Worm (Caenorhabditis elegans) whole organism, L1 larva: ENCODE data around the gene srt-32.

Experiments
- C16A3.4 ChIP-seq: fragments of 150-350 bp; optimal IDR thresholded peaks from 2 replicates; lab custom pipeline; 2014; ENCODE audit warnings: missing biosample characterization, missing genetic modification characterization
- C34B4.2 ChIP-seq: sonication (generic microtip); optimal IDR thresholded peaks from 2 replicates; lab custom pipeline; 2017; ENCODE audit warnings: mild to moderate bottlenecking, missing genetic modification characterization, missing compliant biosample characterization
- F16B12.6 ChIP-seq: fragments of 150-350 bp; optimal IDR thresholded peaks from 2 replicates; lab custom pipeline; 2014; ENCODE audit warnings: missing biosample characterization, missing genetic modification characterization
- Y116A8C.19 ChIP-seq: sonication (generic microtip); optimal IDR thresholded peaks from 2 replicates; lab custom pipeline; 2016; ENCODE audit warnings: missing compliant biosample characterization, missing genetic modification characterization, borderline replicate concordance
- aly-2 ChIP-seq: fragments of 150-350 bp; optimal IDR thresholded peaks from 2 replicates; lab custom pipeline; 2014; ENCODE audit warnings: missing biosample characterization, missing genetic modification characterization
- ama-1 ChIP-seq: fragments of 150-350 bp; optimal IDR thresholded peaks from 2 replicates; lab custom pipeline; 2014
- ceh-63 ChIP-seq: fragments of 200-800 bp; sonication (Bioruptor generic); optimal IDR thresholded peaks from 2 replicates; lab custom pipeline; 2018; ENCODE audit warnings: mild to moderate bottlenecking, missing genetic modification characterization, missing compliant biosample characterization
- ceh-8 ChIP-seq: fragments of 200-800 bp; sonication (Bioruptor generic); optimal IDR thresholded peaks from 2 replicates; lab custom pipeline; 2018; ENCODE audit warnings: mild to moderate bottlenecking, missing genetic modification characterization, moderate library complexity, missing compliant biosample characterization
- ceh-88 ChIP-seq: fragments of 200-800 bp; sonication (Bioruptor generic); IDR thresholded peaks from 2 replicates; pipeline ENCODE4 v1.3.6; 2022; ENCODE audit warnings: missing genetic modification characterization, missing compliant biosample characterization
- ceh-90 ChIP-seq: sonication (generic microtip); optimal IDR thresholded peaks from 2 replicates; lab custom pipeline; 2016; ENCODE audit warnings: missing genetic modification characterization, missing compliant biosample characterization
- dpl-1 ChIP-seq, 3 experiments: fragments of 150-350 bp in 2 of 3; sonication (generic microtip) in 1 of 3; optimal IDR thresholded peaks; 2 replicates each; lab custom pipeline; 2014 to 2017; ENCODE audit warnings: missing biosample characterization in 3 of 3, missing genetic modification characterization in 3 of 3, missing genetic modification reagents in 3 of 3
- dsc-1 ChIP-seq: sonication (generic microtip); optimal IDR thresholded peaks from 2 replicates; lab custom pipeline; 2016; ENCODE audit warnings: mild to moderate bottlenecking, missing genetic modification characterization, missing compliant biosample characterization
- efl-1 ChIP-seq, 4 experiments: fragments of 150-350 bp; optimal IDR thresholded peaks in 3 of 4; peaks in 1 of 4; 1 replicate in 1 of 4; 2 replicates in 3 of 4; lab custom pipeline; 2014; ENCODE audit warnings: missing biosample characterization in 2 of 4, missing genetic modification characterization in 2 of 4, missing genetic modification reagents in 2 of 4
- egl-13 ChIP-seq: sonication (generic microtip); optimal IDR thresholded peaks from 2 replicates; lab custom pipeline; 2016; ENCODE audit warnings: missing genotype, missing genetic modification reagents, missing genetic modification characterization, missing compliant biosample characterization
- egl-27 ChIP-seq, 2 experiments: fragments of 150-350 bp in 1 of 2; sonication (generic microtip); optimal IDR thresholded peaks; 3 replicates each; lab custom pipeline; 2017 to 2018; ENCODE audit warnings: missing biosample characterization in 2 of 2, missing genetic modification characterization in 2 of 2, missing genetic modification reagents in 2 of 2
- elt-2 ChIP-seq: sonication (generic microtip); optimal IDR thresholded peaks from 2 replicates; lab custom pipeline; 2016; ENCODE audit warnings: missing genetic modification characterization, mild to moderate bottlenecking, inconsistent platforms, missing compliant biosample characterization, missing genetic modification reagents
- elt-3 ChIP-seq, 6 experiments: fragments of 150-350 bp in 1 of 6; sonication (generic microtip); optimal IDR thresholded peaks; 2 replicates each; lab custom pipeline; 2017 to 2018; ENCODE audit warnings: missing biosample characterization in 6 of 6, missing genetic modification characterization in 6 of 6, inconsistent platforms in 1 of 6
- ets-5 ChIP-seq: fragments of 200-800 bp; sonication (Bioruptor generic); IDR thresholded peaks from 2 replicates; pipeline ENCODE4 v1.3.6; 2022; ENCODE audit warnings: missing genetic modification characterization, missing compliant biosample characterization
- fkh-10 ChIP-seq: sonication (generic microtip); optimal IDR thresholded peaks from 2 replicates; lab custom pipeline; 2017; ENCODE audit warnings: missing biosample characterization, missing genetic modification reagents, missing genetic modification characterization
- fkh-4 ChIP-seq: sonication (generic microtip); optimal IDR thresholded peaks from 2 replicates; lab custom pipeline; 2016; ENCODE audit warnings: missing compliant biosample characterization, missing genetic modification characterization, borderline replicate concordance
- hpl-2 ChIP-seq: fragments of 150-350 bp; optimal IDR thresholded peaks from 2 replicates; lab custom pipeline; 2014; ENCODE audit warnings: missing biosample characterization, missing genetic modification reagents, missing genetic modification characterization
- isw-1 ChIP-seq: fragments of 200-800 bp; sonication (Bioruptor generic); IDR thresholded peaks from 2 replicates; pipeline ENCODE4 v1.3.6; 2022; ENCODE audit warnings: missing genetic modification characterization, missing compliant biosample characterization
- jun-1 ChIP-seq: fragments of 150-350 bp; optimal IDR thresholded peaks from 2 replicates; lab custom pipeline; 2014; ENCODE audit warnings: missing biosample characterization, missing genetic modification reagents, missing genetic modification characterization
- lin-13 ChIP-seq: fragments of 150-350 bp; optimal IDR thresholded peaks from 2 replicates; lab custom pipeline; 2014; ENCODE audit warnings: missing biosample characterization, missing genetic modification reagents, missing genetic modification characterization
- lin-15B ChIP-seq: fragments of 150-350 bp; sonication (generic microtip); optimal IDR thresholded peaks from 3 replicates; lab custom pipeline; 2014; ENCODE audit warnings: missing biosample characterization, missing genetic modification characterization
- lir-3 ChIP-seq: sonication (generic microtip); optimal IDR thresholded peaks from 2 replicates; lab custom pipeline; 2016; ENCODE audit warnings: mild to moderate bottlenecking, missing genetic modification characterization, moderate library complexity, missing compliant biosample characterization; ENCODE audit not compliant: poor library complexity
- lsy-2 ChIP-seq, 2 experiments: fragments of 150-350 bp; optimal IDR thresholded peaks; 2 replicates each; lab custom pipeline; 2014; ENCODE audit warnings: missing biosample characterization in 2 of 2, missing genetic modification characterization in 2 of 2
- mdl-1 ChIP-seq, 2 experiments: fragments of 150-350 bp; optimal IDR thresholded peaks; 2 replicates each; lab custom pipeline; 2014 to 2017; ENCODE audit warnings: missing biosample characterization in 2 of 2, missing genetic modification characterization in 2 of 2, inconsistent platforms in 1 of 2
- mep-1 ChIP-seq: fragments of 150-350 bp; optimal IDR thresholded peaks from 2 replicates; lab custom pipeline; 2014; ENCODE audit warnings: missing biosample characterization, missing genetic modification characterization
- nhr-19 ChIP-seq: fragments of 200-800 bp; sonication (Bioruptor generic); conservative IDR thresholded peaks from 2 replicates; pipeline ENCODE4 v1.3.6; 2022; ENCODE audit warnings: missing genetic modification characterization, missing compliant biosample characterization
- nhr-237 ChIP-seq: fragments of 150-350 bp; optimal IDR thresholded peaks from 2 replicates; lab custom pipeline; 2014; ENCODE audit warnings: missing biosample characterization, missing genetic modification characterization
- nhr-28 ChIP-seq: fragments of 150-350 bp; optimal IDR thresholded peaks from 2 replicates; lab custom pipeline; 2014; ENCODE audit warnings: missing biosample characterization, missing genetic modification characterization
- nhr-47 ChIP-seq: sonication (generic microtip); optimal IDR thresholded peaks from 2 replicates; lab custom pipeline; 2016; ENCODE audit warnings: mild to moderate bottlenecking, missing genetic modification characterization, moderate library complexity, missing compliant biosample characterization
- nhr-71 ChIP-seq: sonication (generic microtip); optimal IDR thresholded peaks from 2 replicates; lab custom pipeline; 2016; ENCODE audit warnings: mild to moderate bottlenecking, missing genetic modification characterization, moderate library complexity, missing compliant biosample characterization
- nhr-76 ChIP-seq: sonication (generic microtip); optimal IDR thresholded peaks from 2 replicates; lab custom pipeline; 2017; ENCODE audit warnings: missing biosample characterization, missing genetic modification characterization
- nhr-77 ChIP-seq: fragments of 150-350 bp; optimal IDR thresholded peaks from 2 replicates; lab custom pipeline; 2014; ENCODE audit warnings: missing biosample characterization, missing genetic modification characterization
- nhr-84 ChIP-seq: sonication (generic microtip); optimal IDR thresholded peaks from 2 replicates; lab custom pipeline; 2017; ENCODE audit warnings: missing biosample characterization, missing genetic modification characterization
- nhr-90 ChIP-seq: sonication (generic microtip); optimal IDR thresholded peaks from 2 replicates; lab custom pipeline; 2016; ENCODE audit warnings: mild to moderate bottlenecking, missing genetic modification characterization, missing compliant biosample characterization; ENCODE audit not compliant: poor library complexity
- pag-3 ChIP-seq: sonication (generic microtip); optimal IDR thresholded peaks from 2 replicates; lab custom pipeline; 2017; ENCODE audit warnings: missing genetic modification characterization, mild to moderate bottlenecking, missing compliant biosample characterization, antibody characterized with exemption, borderline replicate concordance; ENCODE audit not compliant: insufficient read depth
- rnt-1 ChIP-seq: sonication (generic microtip); optimal IDR thresholded peaks from 2 replicates; lab custom pipeline; 2016; ENCODE audit warnings: mild to moderate bottlenecking, missing genetic modification characterization, moderate library complexity, missing compliant biosample characterization
- skn-1 ChIP-seq: fragments of 150-350 bp; optimal IDR thresholded peaks from 2 replicates; lab custom pipeline; 2014; ENCODE audit warnings: missing biosample characterization, missing genetic modification characterization
- sox-4 ChIP-seq: sonication (generic microtip); optimal IDR thresholded peaks from 2 replicates; lab custom pipeline; 2016; ENCODE audit warnings: missing genetic modification characterization, missing compliant biosample characterization
- sptf-1 ChIP-seq: fragments of 150-350 bp; optimal IDR thresholded peaks from 2 replicates; lab custom pipeline; 2014; ENCODE audit warnings: missing biosample characterization, missing genetic modification characterization
- sup-37 ChIP-seq: fragments of 200-800 bp; sonication (Bioruptor generic); optimal IDR thresholded peaks from 2 replicates; lab custom pipeline; 2018; ENCODE audit warnings: mild to moderate bottlenecking, missing genetic modification characterization, missing compliant biosample characterization
- swsn-7 ChIP-seq: sonication (generic microtip); optimal IDR thresholded peaks from 2 replicates; lab custom pipeline; 2016; ENCODE audit warnings: missing genetic modification characterization, missing compliant biosample characterization
- tbx-2 ChIP-seq: sonication (generic microtip); optimal IDR thresholded peaks from 2 replicates; lab custom pipeline; 2016; ENCODE audit warnings: missing genetic modification characterization, missing compliant biosample characterization
- unc-30 ChIP-seq: sonication (generic microtip); optimal IDR thresholded peaks from 2 replicates; lab custom pipeline; 2017; ENCODE audit warnings: missing biosample characterization, missing genetic modification characterization
- unc-86 ChIP-seq: sonication (generic microtip); optimal IDR thresholded peaks from 2 replicates; lab custom pipeline; 2016; ENCODE audit warnings: missing genetic modification characterization, missing compliant biosample characterization
- vab-15 ChIP-seq: sonication (generic microtip); optimal IDR thresholded peaks from 2 replicates; lab custom pipeline; 2017; ENCODE audit warnings: missing genotype, mild to moderate bottlenecking, missing genetic modification characterization, missing compliant biosample characterization
- zag-1 ChIP-seq: fragments of 150-350 bp; optimal IDR thresholded peaks from 2 replicates; lab custom pipeline; 2014; ENCODE audit warnings: missing biosample characterization, missing genetic modification characterization
- zip-4 ChIP-seq: fragments of 200-800 bp; sonication (Bioruptor generic); optimal IDR thresholded peaks from 2 replicates; lab custom pipeline; 2018; ENCODE audit warnings: mild to moderate bottlenecking, missing genetic modification characterization, moderate library complexity, missing compliant biosample characterization
- ztf-11 ChIP-seq, 2 experiments: sonication (generic microtip); optimal IDR thresholded peaks; 2 replicates each; lab custom pipeline; 2016 to 2017; ENCODE audit warnings: missing genetic modification characterization in 2 of 2, missing biosample characterization in 1 of 2, missing compliant biosample characterization in 1 of 2
- ztf-4 ChIP-seq: fragments of 150-350 bp; optimal IDR thresholded peaks from 2 replicates; lab custom pipeline; 2014; ENCODE audit warnings: missing biosample characterization, missing genetic modification characterization

srt-32 gene

ce11 chrV:14545816-14546283 lies 13.6 kb upstream of the srt-32 start, which contains the start of gene rike-1 (continued):
- TF ChIP-seq ztf-11 (tag; optimal IDR thresholded peaks at IDR 0.05; lab: Kevin White, UChicago) (no peak), nhr-90 (tag; lab: Kevin White, UChicago) (no peak), mdl-1 (tag; optimal IDR thresholded peaks at IDR 0.05; lab: Kevin White, UChicago) (no peak), efl-1 (optimal IDR thresholded peaks at IDR 0.05; lab: Kevin White, UChicago) (peak; percentile 27 to 34), efl-1 (GFP tag; optimal IDR thresholded peaks at IDR 0.05 in 1 of 2; lab: Kevin White, UChicago) (no peak), pag-3 (tag; lab: Kevin White, UChicago) (no peak), egl-27 (tag; optimal IDR thresholded peaks at IDR 0.05; lab: Kevin White, UChicago) (no peak), F16B12.6 (tag; lab: Kevin White, UChicago) (no peak), mep-1 (tag; lab: Kevin White, UChicago) (no peak), C34B4.2 (tag; lab: Kevin White, UChicago) (no peak), lir-3 (tag; lab: Kevin White, UChicago) (no peak), nhr-71 (tag; lab: Kevin White, UChicago) (peak; percentile 42), nhr-76 (tag; lab: Kevin White, UChicago) (no peak), rnt-1 (tag; lab: Kevin White, UChicago) (no peak), lin-13 (GFP tag; lab: Kevin White, UChicago) (no peak), dsc-1 (tag; lab: Kevin White, UChicago) (no peak), nhr-28 (tag; lab: Kevin White, UChicago) (no peak), lsy-2 (tag; optimal IDR thresholded peaks at IDR 0.05; lab: Kevin White, UChicago) (peak in 1 of 2 experiments; percentile 56), ceh-63 (GFP tag; lab: Kevin White, UChicago) (no peak), unc-30 (no peak), aly-2 (tag; lab: Kevin White, UChicago) (no peak), sptf-1 (tag; lab: Kevin White, UChicago) (no peak), lin-15B (tag; lab: Kevin White, UChicago) (peak; percentile 14), swsn-7 (tag; lab: Kevin White, UChicago) (no peak), ztf-4 (no peak), fkh-10 (GFP tag; lab: Kevin White, UChicago) (no peak), fkh-4 (tag; lab: Kevin White, UChicago) (no peak), sox-4 (no peak), nhr-47 (tag; lab: Kevin White, UChicago) (peak; percentile 21), hpl-2 (GFP tag; lab: Kevin White, UChicago) (no peak), tbx-2 (tag; lab: Kevin White, UChicago) (no peak), nhr-237 (no peak), ama-1 (no peak), C16A3.4 (tag; lab: Kevin White, UChicago) (no peak), jun-1 (tag; lab: Kevin White, UChicago) (no peak), nhr-77 (tag; lab: Kevin White, UChicago) (no peak), nhr-19 (GFP tag; lab: Robert Waterston, UW) (no peak), elt-2 (no peak), isw-1 (GFP tag; lab: Robert Waterston, UW) (no peak), ets-5 (no peak), ceh-88 (no peak), zag-1 (tag; lab: Kevin White, UChicago) (no peak), zip-4 (GFP tag; lab: Kevin White, UChicago) (no peak), nhr-84 (tag; lab: Kevin White, UChicago) (no peak), vab-15 (tag; lab: Kevin White, UChicago) (no peak), dpl-1 (GFP tag; optimal IDR thresholded peaks at IDR 0.05; lab: Kevin White, UChicago) (peak in 1 of 3 experiments; percentile 49), skn-1 (tag; lab: Kevin White, UChicago) (no peak), elt-3 (tag; optimal IDR thresholded peaks at IDR 0.05; lab: Kevin White, UChicago) (no peak), sup-37 (GFP tag; lab: Kevin White, UChicago) (no peak), ceh-90 (no peak), Y116A8C.19 (tag; lab: Kevin White, UChicago) (no peak), ceh-8 (GFP tag; lab: Kevin White, UChicago) (no peak), unc-86 (no peak), egl-13 (tag; lab: Kevin White, UChicago) (no peak)
